Worm (Caenorhabditis elegans): ENCODE data around the gene T26A5.6.

ce11 chrIII:6411914-6412313 lies 38.6 kb downstream of the T26A5.6 start, which contains the start of gene C05D11.5:
- TF ChIP-seq him-1 (tag; optimal IDR thresholded peaks at IDR 0.05) (no peak), W03F9.2 (tag; optimal IDR thresholded peaks at IDR 0.05) (no peak)
